Worm (Caenorhabditis elegans) whole organism, L4/young adult: ENCODE results near the gene gcy-9.

ENCODE experiments used
- W03F9.2 ChIP-seq: fragments of 150-350 bp; optimal IDR thresholded peaks from 2 replicates; lab custom pipeline; 2014; ENCODE audit warnings: missing biosample characterization, missing genetic modification characterization
- dao-5 ChIP-seq: sonication (generic microtip); optimal IDR thresholded peaks from 2 replicates; lab custom pipeline; 2016; ENCODE audit warnings: missing genotype, missing genetic modification characterization, moderate library complexity, missing compliant biosample characterization
- him-1 ChIP-seq: sonication (generic microtip); optimal IDR thresholded peaks from 2 replicates; lab custom pipeline; 2016; ENCODE audit warnings: missing genotype, missing genetic modification reagents, missing genetic modification characterization, missing compliant biosample characterization

The gcy-9 gene

ce11 chrX:11337783-11338182 lies at the start of gene gcy-9:
gcy-9 (minus strand) TSS chrX:11337883.
- no peak for TF ChIP-seq him-1 (tag; lab: Kevin White, UChicago)
- no peak for TF ChIP-seq dao-5 (tag; lab: Kevin White, UChicago)
- no peak for TF ChIP-seq W03F9.2 (tag; lab: Kevin White, UChicago)

- no peak for TF ChIP-seq him-1 (tag; lab: Kevin White, UChicago)
- TF ChIP-seq W03F9.2 (tag; lab: Kevin White, UChicago), result no peak
- TF ChIP-seq dao-5 (tag; lab: Kevin White, UChicago), result no peak
Measured at ce11 chrX:11386903-11387302, 49.2 kb upstream of the gcy-9 start.

ce11 chrX:11385916-11386315 lies 48.2 kb upstream of the gcy-9 start:
- no peak for TF ChIP-seq dao-5 (tag; lab: Kevin White, UChicago)
- no peak for TF ChIP-seq W03F9.2 (tag; lab: Kevin White, UChicago)
- TF ChIP-seq him-1 (tag; lab: Kevin White, UChicago), result no peak

- TF ChIP-seq him-1 (tag; lab: Kevin White, UChicago) (no peak), dao-5 (tag; lab: Kevin White, UChicago) (no peak), W03F9.2 (tag; lab: Kevin White, UChicago) (no peak)
Measured at ce11 chrX:11384534-11385441, 47.1 kb upstream of the gcy-9 start, which contains the start of the genes F08B12.11 and prmn-1. F08B12.11 (plus strand) TSS chrX:11385054. prmn-1 (plus strand) TSS chrX:11385084.

- TF ChIP-seq dao-5 (tag; lab: Kevin White, UChicago) (no peak), W03F9.2 (tag; lab: Kevin White, UChicago) (no peak), him-1 (tag; lab: Kevin White, UChicago) (no peak)
Measured at ce11 chrX:11383359-11383758, 45.7 kb upstream of the gcy-9 start.

ce11 chrX:11379135-11379781 lies 41.6 kb upstream of the gcy-9 start:
- TF ChIP-seq dao-5 (tag; lab: Kevin White, UChicago), result no peak
- peak; percentile 8 for TF ChIP-seq him-1 (tag; lab: Kevin White, UChicago)

- TF ChIP-seq W03F9.2 (tag; lab: Kevin White, UChicago) (no peak), dao-5 (tag; lab: Kevin White, UChicago) (no peak), him-1 (tag; lab: Kevin White, UChicago) (no peak)
Measured at ce11 chrX:11377370-11377769, 39.7 kb upstream of the gcy-9 start, which contains the start of gene tni-1. tni-1 (minus strand) TSS chrX:11377470.

ce11 chrX:11375509-11375908 lies 37.8 kb upstream of the gcy-9 start, which contains the start of gene F42E11.3:
F42E11.3 (minus strand) TSS chrX:11375609.
- TF ChIP-seq dao-5 (tag; lab: Kevin White, UChicago) (no peak), him-1 (tag; lab: Kevin White, UChicago) (no peak), W03F9.2 (tag; lab: Kevin White, UChicago) (no peak)

- TF ChIP-seq dao-5 (tag; lab: Kevin White, UChicago), result no peak
- no peak for TF ChIP-seq him-1 (tag; lab: Kevin White, UChicago)
- TF ChIP-seq W03F9.2 (tag; lab: Kevin White, UChicago), result no peak
Measured at ce11 chrX:11370090-11370489, 32.4 kb upstream of the gcy-9 start.

ce11 chrX:11368845-11369244 lies 31.2 kb upstream of the gcy-9 start:
- TF ChIP-seq W03F9.2 (tag; lab: Kevin White, UChicago), result no peak
- no peak for TF ChIP-seq dao-5 (tag; lab: Kevin White, UChicago)

ce11 chrX:11368417-11368816 lies 30.7 kb upstream of the gcy-9 start, which contains the start of gene ttyh-1:
ttyh-1 (plus strand) TSS chrX:11368717.
- TF ChIP-seq W03F9.2 (tag; lab: Kevin White, UChicago) (no peak), him-1 (tag; lab: Kevin White, UChicago) (no peak), dao-5 (tag; lab: Kevin White, UChicago) (no peak)

- TF ChIP-seq W03F9.2 (tag; lab: Kevin White, UChicago), result no peak
- no peak for TF ChIP-seq dao-5 (tag; lab: Kevin White, UChicago)
- no peak for TF ChIP-seq him-1 (tag; lab: Kevin White, UChicago)
Measured at ce11 chrX:11367640-11368039, 30.0 kb upstream of the gcy-9 start.

ce11 chrX:11367087-11367486 lies 29.4 kb upstream of the gcy-9 start:
- TF ChIP-seq W03F9.2 (tag; lab: Kevin White, UChicago) (no peak), him-1 (tag; lab: Kevin White, UChicago) (no peak), dao-5 (tag; lab: Kevin White, UChicago) (no peak)
